Fruit fly (Drosophila melanogaster): ENCODE results near the gene CG7017.

DNA sequence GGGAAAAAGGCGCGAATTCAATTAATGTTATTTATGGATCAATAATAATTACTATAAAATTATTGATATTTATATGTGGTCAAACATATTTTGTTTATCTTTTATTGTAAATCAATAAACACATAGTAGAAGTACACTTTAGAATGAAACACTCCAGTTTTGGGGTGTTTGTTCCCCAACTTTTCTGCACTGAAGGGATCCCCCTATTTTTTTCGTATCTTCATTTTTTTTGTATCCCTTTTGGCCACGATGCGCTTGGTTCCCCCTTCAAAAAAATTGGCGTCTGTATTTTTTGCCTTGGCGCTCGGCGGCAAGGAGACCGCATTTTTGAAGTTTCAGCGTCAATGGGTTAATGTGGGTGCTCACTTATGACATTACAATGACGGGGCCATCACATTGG is 28.8 kb upstream of the CG7017 start, which contains the start of gene Clc:
- TF ChIP-seq fru (GFP tag; optimal IDR thresholded peaks at IDR 0.05) (no peak), woc (GFP tag; optimal IDR thresholded peaks at IDR 0.05) (no peak), Vsx2 (GFP tag; optimal IDR thresholded peaks at IDR 0.05; ENCODE audit: partially characterized antibody) (no peak), foxo (GFP tag; optimal IDR thresholded peaks at IDR 0.05) (no peak), brk (GFP tag; optimal IDR thresholded peaks at IDR 0.05) (no peak), usp (GFP tag; optimal IDR thresholded peaks at IDR 0.05) (no peak), Mio (GFP tag; optimal IDR thresholded peaks at IDR 0.05) (no peak), Hr78 (GFP tag; optimal IDR thresholded peaks at IDR 0.05) (no peak), CG32264 (GFP tag; optimal IDR thresholded peaks at IDR 0.05) (no peak), pan (optimal IDR thresholded peaks at IDR 0.05) (no peak), OdsH (GFP tag; optimal IDR thresholded peaks at IDR 0.05) (no peak)

Data from whole organism, wandering third instar larva.